Worm (Caenorhabditis elegans): ENCODE results near the gene rps-11.
A peak's percentile ranks its signal among the peaks of the same experiment; 100 is the strongest.

DNA sequence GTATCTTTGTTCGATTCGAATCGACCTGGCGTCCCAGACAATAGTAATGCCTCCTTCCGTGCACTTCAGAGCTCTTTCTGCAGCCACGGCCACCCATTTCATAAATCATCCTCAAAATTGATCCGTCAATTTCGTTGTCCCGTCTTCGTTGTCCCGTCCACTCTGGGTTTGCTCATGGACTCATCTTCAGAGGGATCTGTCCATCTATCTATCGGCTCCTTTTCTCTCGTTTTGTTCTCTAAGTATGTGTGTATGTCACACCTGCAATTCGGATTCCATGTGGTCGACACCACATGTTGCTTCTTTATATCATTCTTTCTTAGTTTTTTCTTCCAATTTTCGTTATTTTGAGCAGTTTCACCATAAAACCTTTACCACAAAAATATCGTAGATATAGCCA lies 29.9 kb upstream of the rps-11 start:
- TF ChIP-seq fkh-2 (tag; optimal IDR thresholded peaks at IDR 0.05) (no peak), lin-39 (tag; optimal IDR thresholded peaks at IDR 0.05) (peak; percentile 12), nhr-12 (tag; optimal IDR thresholded peaks at IDR 0.05) (no peak), skn-1 (tag; optimal IDR thresholded peaks at IDR 0.05) (no peak), ztf-11 (tag; optimal IDR thresholded peaks at IDR 0.05) (no peak), fos-1 (tag; optimal IDR thresholded peaks at IDR 0.05) (no peak), nhr-76 (tag; optimal IDR thresholded peaks at IDR 0.05) (no peak), nhr-25 (tag; optimal IDR thresholded peaks at IDR 0.05) (no peak)
